Fruit fly (Drosophila melanogaster) S2 (cell line): Measurements from ENCODE around the gene CG6785.

Source experiments
- CG8478 ChIP-seq: fragments of >200 bp; optimal IDR thresholded peaks from 2 replicates; lab custom pipeline; 2018
- CTCF ChIP-seq, 2 experiments: fragments of >200 bp; optimal IDR thresholded peaks; 2 replicates each; lab custom pipeline; 2018

dm6 chr2L:12013243-12013642, 31.8 kb downstream of the CG6785 start:
- no peak for TF ChIP-seq CTCF (optimal IDR thresholded peaks at IDR 0.05; lab: Kevin White, UChicago)
- no peak for TF ChIP-seq CG8478 (lab: Kevin White, UChicago)
